Fruit fly (Drosophila melanogaster): ENCODE results near the gene CG43057.

The CG43057 gene

dm6 chr2L:8292159-8292887, 48.5 kb upstream of the CG43057 start (continued):
- TF ChIP-seq CG7271 (tag; optimal IDR thresholded peaks at IDR 0.05) (peak; percentile 80), Mad (GFP tag; optimal IDR thresholded peaks at IDR 0.05) (peak; percentile 90), sima (GFP tag; optimal IDR thresholded peaks at IDR 0.05) (peak; percentile 79), gsb-n (tag; optimal IDR thresholded peaks at IDR 0.05) (peak; percentile 98), gem (tag; optimal IDR thresholded peaks at IDR 0.05) (peak; percentile 97), Lpt (GFP tag; optimal IDR thresholded peaks at IDR 0.05) (no peak), CG7786 (GFP tag; optimal IDR thresholded peaks at IDR 0.05) (peak; percentile 90), Adf1 (GFP tag; IDR thresholded peaks at IDR 0.05) (peak; percentile 75), NfI (GFP tag; optimal IDR thresholded peaks at IDR 0.05) (peak; percentile 96), CG7357 (GFP tag; IDR thresholded peaks at IDR 0.05) (peak; percentile 90), Hr51 (GFP tag; optimal IDR thresholded peaks at IDR 0.05) (peak; percentile 89 to 95), CG12744 (GFP tag; optimal IDR thresholded peaks at IDR 0.05) (peak; percentile 96), CG9437 (GFP tag; optimal IDR thresholded peaks at IDR 0.05) (peak; percentile 89), Ets97D (GFP tag; optimal IDR thresholded peaks at IDR 0.05) (peak; percentile 72), dmrt99B (tag; optimal IDR thresholded peaks at IDR 0.05) (peak; percentile 97), CG10431 (GFP tag; optimal IDR thresholded peaks at IDR 0.05) (peak; percentile 91), CG5953 (GFP tag; IDR thresholded peaks at IDR 0.05) (peak; percentile 94), wek (GFP tag; optimal IDR thresholded peaks at IDR 0.05) (peak; percentile 85), Dek (tag; optimal IDR thresholded peaks at IDR 0.05) (peak; percentile 95), CG15514 (GFP tag; optimal IDR thresholded peaks at IDR 0.05) (peak; percentile 86), pho (GFP tag; optimal IDR thresholded peaks at IDR 0.05) (peak; percentile 90), tap (tag; optimal IDR thresholded peaks at IDR 0.05) (peak; percentile 97), Gug (GFP tag; IDR thresholded peaks at IDR 0.05) (peak; percentile 91), CG10654 (GFP tag; optimal IDR thresholded peaks at IDR 0.05) (peak; percentile 90), onecut (GFP tag; IDR thresholded peaks at IDR 0.05) (peak; percentile 95), Poxn (GFP tag; IDR thresholded peaks at IDR 0.05) (peak; percentile 85), lilli (GFP tag; optimal IDR thresholded peaks at IDR 0.05) (peak; percentile 96), Usf (GFP tag; optimal IDR thresholded peaks at IDR 0.05) (peak; percentile 81), sr (GFP tag; IDR thresholded peaks at IDR 0.05) (peak; percentile 78; the same call in 2 of the 3 replicates), croc (GFP tag; conservative IDR thresholded peaks at IDR 0.05) (peak; percentile 95), en (GFP tag; optimal IDR thresholded peaks at IDR 0.05) (peak; percentile 93), sob (GFP tag; IDR thresholded peaks at IDR 0.05) (peak; percentile 98), CG10543 (GFP tag; optimal IDR thresholded peaks at IDR 0.05) (peak; percentile 97), chif (GFP tag; optimal IDR thresholded peaks at IDR 0.05) (peak; percentile 91 to 96), CTCF (GFP tag; optimal IDR thresholded peaks at IDR 0.05) (peak; percentile 69), dpn (GFP tag; optimal IDR thresholded peaks at IDR 0.05) (peak; percentile 92 to 96), CG16863 (GFP tag; optimal IDR thresholded peaks at IDR 0.05) (peak; percentile 94), MBD-R2 (GFP tag; IDR thresholded peaks at IDR 0.05) (peak; percentile 90), CG12104 (GFP tag; optimal IDR thresholded peaks at IDR 0.05) (peak; percentile 93), nmo (GFP tag; optimal IDR thresholded peaks at IDR 0.05) (peak; percentile 96), bbx (GFP tag; IDR thresholded peaks at IDR 0.05; ENCODE audit: partially characterized antibody) (no peak), CG8924 (tag; optimal IDR thresholded peaks at IDR 0.05) (peak; percentile 97), Nf-YB (GFP tag; optimal IDR thresholded peaks at IDR 0.05) (peak; percentile 84), NFAT (GFP tag; IDR thresholded peaks at IDR 0.05) (peak; percentile 94), CG8388 (GFP tag; optimal IDR thresholded peaks at IDR 0.05) (peak; percentile 97), sens-2 (GFP tag; IDR thresholded peaks at IDR 0.05) (peak; percentile 93), Jarid2 (GFP tag; optimal IDR thresholded peaks at IDR 0.05) (peak; percentile 70), Bdp1 (GFP tag; optimal IDR thresholded peaks at IDR 0.05) (peak; percentile 81), Max (GFP tag; optimal IDR thresholded peaks at IDR 0.05) (peak; percentile 95), sens (GFP tag) (peak; percentile 99)

All from whole organism, embryonic.